Worm (Caenorhabditis elegans): Measurements from ENCODE around the gene B0238.12.

B0238.12 gene

DNA sequence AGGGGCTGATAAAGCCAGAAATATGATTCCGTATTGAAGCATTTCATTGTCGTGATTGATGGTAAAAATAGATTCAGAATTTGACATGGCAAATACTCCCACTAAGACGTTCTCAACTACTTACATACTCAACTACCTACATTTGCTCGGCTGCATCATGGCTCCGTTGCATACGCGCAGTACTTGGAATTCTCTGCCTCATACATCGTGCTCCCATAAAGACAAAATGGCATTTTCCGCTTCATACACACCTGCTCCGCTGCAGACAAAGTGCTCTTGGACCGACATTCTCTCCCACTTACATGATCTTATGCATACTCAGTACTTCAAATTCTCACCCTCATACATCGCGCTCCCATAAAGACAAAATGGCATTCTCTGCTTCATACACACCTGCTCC, at the start of gene B0238.12, which contains the start of gene srt-69:
Gene B0238.12 (plus strand): TSS at position 264 of the 400 bp plus-strand sequence.
Gene srt-69 (minus strand): TSS at position 101 of the 400 bp plus-strand sequence.
- TF ChIP-seq unc-62 (GFP tag; optimal IDR thresholded peaks at IDR 0.05) = no peak

DNA sequence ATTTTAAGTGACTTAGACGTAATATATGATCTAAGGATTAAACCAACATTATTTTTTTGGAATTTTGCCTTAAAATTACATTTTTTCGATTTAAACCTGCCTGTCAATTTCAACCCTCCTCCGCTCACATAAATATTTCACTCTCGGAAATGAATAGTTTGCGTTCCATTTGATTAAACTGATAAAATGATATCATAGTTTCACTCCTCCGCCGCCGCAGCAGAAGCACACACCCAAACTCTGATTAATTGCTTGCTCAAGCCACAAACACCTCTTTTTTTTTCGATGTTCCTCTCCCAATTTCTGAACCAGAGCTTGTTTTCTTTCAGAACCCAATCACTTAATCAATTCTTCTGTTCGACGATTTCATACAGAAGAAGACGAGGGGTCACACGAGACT, 42.6 kb upstream of the B0238.12 start, which contains the start of gene Y49G5B.1:
Gene Y49G5B.1 (plus strand): TSS at position 324 of the 400 bp plus-strand sequence.
- TF ChIP-seq unc-62 (GFP tag; optimal IDR thresholded peaks at IDR 0.05) = no peak

DNA sequence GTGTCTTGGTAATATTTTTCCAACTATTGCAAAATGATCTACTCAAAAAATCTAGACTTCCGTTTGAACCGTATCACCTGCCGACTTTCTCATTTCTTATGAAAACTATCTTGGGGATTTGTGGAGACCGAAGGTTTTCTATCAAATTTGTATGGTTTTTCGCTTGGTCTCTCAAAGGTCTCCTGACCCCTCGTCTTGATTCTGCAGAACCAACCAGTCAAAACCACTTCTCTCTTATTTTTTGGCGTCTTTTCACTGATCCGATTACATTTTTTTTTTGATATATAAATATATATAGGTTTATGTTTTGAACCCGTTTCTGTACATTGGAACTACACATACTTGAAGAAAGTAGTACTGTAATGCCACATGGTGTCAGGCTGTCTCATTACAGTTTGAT, 40.0 kb upstream of the B0238.12 start:
- no peak for TF ChIP-seq unc-62 (GFP tag; optimal IDR thresholded peaks at IDR 0.05)

DNA sequence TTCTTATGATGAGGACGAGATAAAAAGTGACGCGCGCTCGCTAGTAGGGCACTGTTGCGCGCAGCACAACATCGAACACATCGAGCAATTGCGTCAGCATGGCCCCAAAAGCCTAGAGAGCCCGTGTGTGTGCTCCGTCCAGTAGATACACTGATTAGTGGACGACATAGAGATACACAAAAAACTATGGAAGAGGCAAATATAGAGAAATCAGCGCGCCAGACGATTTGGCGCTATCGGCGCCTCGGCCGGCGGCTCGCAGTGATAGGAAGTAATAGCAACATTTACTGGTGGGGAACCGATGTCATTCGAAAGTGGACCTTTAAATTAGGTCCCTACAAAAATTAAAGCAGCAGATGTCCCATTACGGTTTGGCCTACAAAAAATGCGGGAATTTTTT, 37.1 kb upstream of the B0238.12 start:
- no peak for TF ChIP-seq unc-62 (GFP tag; optimal IDR thresholded peaks at IDR 0.05)

DNA sequence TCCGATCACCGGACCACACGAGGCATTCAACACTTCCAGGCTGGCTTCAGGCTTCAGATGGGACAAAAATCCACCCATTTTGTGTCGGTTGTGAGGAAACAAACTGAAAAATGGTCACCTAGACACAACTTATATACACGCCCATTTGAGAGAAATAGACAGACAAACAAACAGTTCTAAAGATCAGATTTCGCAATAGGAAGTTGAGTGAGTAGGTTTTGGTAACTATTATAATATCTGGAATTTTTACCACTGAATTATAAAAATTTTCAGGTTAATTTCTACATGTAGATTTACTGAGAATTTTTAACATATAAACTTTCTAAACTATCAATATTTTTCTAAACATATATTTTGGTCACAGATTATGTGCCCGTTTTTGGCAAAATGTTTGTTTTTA, 31.9 kb upstream of the B0238.12 start, which contains the start of gene cest-32:
Gene cest-32 (minus strand): TSS at position 115 of the 400 bp plus-strand sequence.
- no peak for TF ChIP-seq unc-62 (GFP tag; optimal IDR thresholded peaks at IDR 0.05)

DNA sequence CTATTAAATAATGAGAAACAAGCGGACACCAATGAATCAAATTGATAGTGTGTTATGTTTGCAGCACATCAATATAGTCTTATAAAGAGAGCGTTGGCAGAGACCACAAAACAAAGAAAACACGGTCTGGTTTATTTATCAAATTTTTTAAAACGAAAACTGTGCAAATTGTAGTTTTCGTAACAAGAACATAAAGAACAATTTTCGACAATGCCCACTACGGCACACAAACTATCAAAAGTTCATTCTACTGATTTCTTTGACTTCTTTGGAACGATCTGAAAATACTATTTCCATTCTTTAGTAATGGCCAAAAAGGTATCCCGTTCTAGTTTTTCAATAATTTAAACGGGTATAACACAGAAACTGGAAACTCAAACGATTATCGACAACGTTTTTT, 28.5 kb upstream of the B0238.12 start, which contains the start of gene cest-35.2:
Gene cest-35.2 (minus strand): TSS at position 101 of the 400 bp plus-strand sequence.
- TF ChIP-seq unc-62 (GFP tag; optimal IDR thresholded peaks at IDR 0.05) = no peak

DNA sequence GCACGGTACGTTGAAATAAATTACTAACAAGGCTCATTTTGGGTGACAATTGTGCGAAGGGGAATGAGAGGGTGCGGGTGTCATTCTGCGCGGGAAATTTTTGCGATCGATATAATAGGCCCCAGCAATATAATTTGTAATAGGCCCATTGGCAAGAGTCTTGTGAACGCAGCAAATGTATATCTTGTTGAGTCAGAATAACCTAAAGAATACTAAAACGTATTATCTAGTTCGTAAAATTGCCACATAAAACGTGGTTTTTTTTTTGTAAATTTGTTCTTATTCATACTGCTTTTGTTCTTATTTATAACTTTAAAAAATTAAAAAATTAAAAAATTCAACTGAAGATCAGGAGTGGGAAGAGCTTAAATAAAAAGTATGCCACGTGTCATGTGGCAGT, 26.2 kb upstream of the B0238.12 start, which contains the start of gene C52A10.3:
Gene C52A10.3 (minus strand): TSS at position 101 of the 400 bp plus-strand sequence.
- TF ChIP-seq unc-62 (GFP tag; optimal IDR thresholded peaks at IDR 0.05) = no peak

DNA sequence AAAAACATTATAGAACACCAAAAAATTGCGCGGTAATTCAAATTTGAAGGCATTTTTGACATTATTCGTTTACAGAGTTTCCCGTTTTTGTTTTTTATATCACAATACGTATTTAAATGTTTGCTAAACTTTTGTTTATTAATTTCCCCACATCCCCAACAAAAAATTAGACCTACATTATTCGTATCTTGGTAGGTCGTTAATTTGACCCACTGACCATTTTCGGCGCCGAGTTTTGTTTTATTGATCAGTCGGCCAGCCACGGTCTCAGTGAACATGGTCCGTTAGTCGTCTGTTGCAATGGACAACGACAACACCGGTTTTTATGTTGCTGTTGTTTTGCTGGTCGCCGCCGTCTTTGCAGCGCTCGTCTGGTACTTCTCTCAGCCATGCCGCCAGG, 25.7 kb upstream of the B0238.12 start, which contains the start of gene B0238.15:
Gene B0238.15 (plus strand): TSS at position 301 of the 400 bp plus-strand sequence.
- no peak for TF ChIP-seq unc-62 (GFP tag; optimal IDR thresholded peaks at IDR 0.05)

DNA sequence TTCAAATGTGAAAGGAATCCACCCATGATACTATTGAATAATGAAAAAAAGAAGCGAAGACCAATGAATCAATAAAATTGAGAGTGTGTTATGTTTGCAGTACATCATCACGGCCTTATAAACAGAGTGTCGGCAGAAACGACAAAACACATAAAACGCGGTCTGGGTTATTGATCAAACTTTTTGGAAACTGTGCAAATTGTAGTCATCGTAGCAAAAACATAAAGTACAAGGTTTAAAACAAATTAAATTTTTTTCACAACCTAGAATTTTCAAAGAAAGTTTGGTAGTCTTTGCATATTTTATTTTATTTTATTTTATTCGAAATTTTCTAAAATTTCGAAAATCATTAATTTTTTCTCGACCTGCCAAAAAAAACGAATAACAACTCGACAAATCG, 22.6 kb upstream of the B0238.12 start, which contains the start of gene cest-35.1:
Gene cest-35.1 (minus strand): TSS at position 101 of the 400 bp plus-strand sequence.
- no peak for TF ChIP-seq unc-62 (GFP tag; optimal IDR thresholded peaks at IDR 0.05)

DNA sequence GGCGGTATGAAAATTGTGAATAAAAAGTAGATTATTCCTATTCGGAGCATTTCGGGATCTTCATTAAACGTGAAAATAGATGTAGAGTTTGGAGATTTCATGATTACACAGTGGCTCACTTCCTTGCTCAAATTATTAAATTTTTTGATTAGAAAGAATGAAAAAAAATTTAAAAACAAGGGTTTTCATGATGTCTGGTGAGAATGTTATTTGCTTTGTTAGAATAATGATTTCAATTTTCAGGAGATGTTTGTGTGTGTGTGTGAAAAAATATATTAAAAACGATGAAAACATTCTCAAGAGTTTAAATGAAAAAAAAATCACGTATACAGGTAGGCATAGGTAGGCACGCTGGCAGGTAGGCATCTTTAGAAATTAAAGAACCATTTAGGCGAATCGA, 13.6 kb upstream of the B0238.12 start, which contains the start of gene srt-68:
Gene srt-68 (minus strand): TSS at position 101 of the 400 bp plus-strand sequence.
- TF ChIP-seq unc-62 (GFP tag; optimal IDR thresholded peaks at IDR 0.05) = no peak

DNA sequence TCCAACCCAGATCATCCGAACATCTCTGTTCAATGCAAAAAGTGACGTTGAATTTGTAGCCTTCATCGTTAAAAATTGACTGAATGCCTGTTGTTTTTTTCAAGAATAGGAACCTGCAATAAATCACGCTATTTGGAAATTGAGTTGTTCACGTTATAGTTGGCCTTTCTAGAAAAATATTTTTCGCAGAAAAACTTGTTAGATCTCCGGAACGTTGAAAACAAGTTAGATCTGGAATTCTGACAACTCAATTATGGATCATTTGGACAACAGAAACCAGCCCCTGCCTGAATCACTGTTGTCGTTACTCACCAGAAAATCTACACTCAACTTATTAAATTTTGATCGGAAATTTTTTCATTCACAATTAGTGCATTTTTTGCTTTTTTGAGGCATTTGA, 8.3 kb upstream of the B0238.12 start, which contains the start of gene srt-67:
Gene srt-67 (minus strand): TSS at position 101 of the 400 bp plus-strand sequence.
- TF ChIP-seq unc-62 (GFP tag; optimal IDR thresholded peaks at IDR 0.05) = no peak

DNA sequence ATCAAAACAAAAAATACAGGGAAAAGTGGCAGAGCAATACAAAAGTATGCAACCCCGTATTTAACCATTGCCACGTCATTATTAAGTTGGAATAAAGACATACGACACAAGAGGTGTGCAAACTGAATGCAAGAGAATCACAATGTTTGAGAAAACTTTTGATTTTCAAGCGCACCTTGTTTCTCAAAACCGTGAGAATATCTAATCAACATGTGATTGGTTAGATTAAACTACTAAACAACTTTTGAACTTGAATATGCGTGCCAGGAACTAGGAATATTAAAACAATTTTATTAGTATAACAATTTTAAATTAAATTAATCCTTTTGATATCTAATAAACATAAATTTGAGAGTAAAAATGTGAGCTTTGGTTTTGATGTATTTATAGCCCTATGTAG, 6.2 kb upstream of the B0238.12 start, which contains the start of gene srt-70:
Gene srt-70 (minus strand): TSS at position 101 of the 400 bp plus-strand sequence.
- TF ChIP-seq unc-62 (GFP tag; optimal IDR thresholded peaks at IDR 0.05) = no peak

DNA sequence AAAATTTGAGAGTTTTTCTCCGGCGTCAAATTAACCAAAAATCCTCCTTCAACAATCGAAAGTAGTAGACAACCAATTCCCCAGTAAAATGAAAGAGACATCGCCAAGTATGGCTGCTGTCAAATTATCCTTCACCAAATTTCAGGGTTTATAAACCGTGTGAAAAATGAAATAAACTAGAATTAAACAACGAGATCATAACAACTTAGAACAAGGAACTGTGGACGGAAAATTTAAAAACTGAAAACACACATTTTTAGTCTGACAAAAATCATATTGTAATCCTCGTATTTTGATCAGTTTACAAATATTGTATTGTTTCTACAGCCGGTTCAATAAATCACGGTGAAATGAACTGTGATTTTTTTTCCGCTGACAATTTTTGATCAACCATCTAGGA, 2.6 kb upstream of the B0238.12 start, which contains the start of gene cest-30:
Gene cest-30 (minus strand): TSS at position 101 of the 400 bp plus-strand sequence.
- TF ChIP-seq unc-62 (GFP tag; optimal IDR thresholded peaks at IDR 0.05) = no peak

DNA sequence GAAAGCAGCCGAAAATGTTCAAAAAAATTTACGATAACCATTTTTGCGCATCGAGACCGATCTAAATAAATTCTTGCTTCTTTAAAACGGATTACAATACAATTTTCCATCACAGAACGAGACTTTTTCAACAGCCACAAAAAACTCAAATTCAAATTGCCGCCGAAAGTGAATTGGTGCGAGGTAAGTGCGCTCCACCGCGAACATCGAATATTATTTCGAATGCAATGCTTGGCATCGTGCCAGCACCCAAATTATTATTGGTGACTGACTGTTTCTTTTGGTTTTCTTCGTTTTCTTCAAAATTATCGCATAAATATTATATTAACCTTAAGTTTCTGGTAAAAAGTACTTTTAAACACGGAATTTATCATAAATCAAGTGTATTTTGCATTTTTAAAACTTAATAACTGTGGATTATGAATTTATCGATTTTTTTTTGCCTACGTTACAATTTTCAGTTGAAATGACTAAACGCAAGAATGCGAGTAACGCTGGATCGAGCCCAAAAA, 3.4 kb downstream of the B0238.12 start, which contains the start of gene penr-1:
Gene penr-1 (plus strand): TSS at position 462 of the 512 bp plus-strand sequence.
- TF ChIP-seq unc-62 (GFP tag; optimal IDR thresholded peaks at IDR 0.05) = no peak

DNA sequence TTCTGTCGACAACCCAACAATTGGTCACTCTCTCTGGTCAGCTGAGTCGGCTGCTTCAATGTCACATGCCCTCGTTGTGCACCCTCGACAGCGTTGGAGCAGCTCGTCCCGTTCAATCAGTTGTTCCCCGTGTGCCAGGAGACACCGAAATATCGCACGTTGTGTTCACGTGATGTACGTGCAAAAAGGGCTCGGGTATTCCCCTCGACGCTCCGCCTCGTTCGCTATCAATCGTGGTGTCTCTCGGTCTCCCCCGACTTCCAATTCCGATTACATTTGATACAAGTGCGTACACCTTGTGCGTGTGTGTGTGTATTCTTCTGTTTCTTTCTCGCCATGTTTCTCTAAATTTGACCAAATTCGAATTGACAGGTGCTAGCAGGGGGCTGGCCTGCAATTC, 5.8 kb downstream of the B0238.12 start:
- no peak for TF ChIP-seq unc-62 (GFP tag; optimal IDR thresholded peaks at IDR 0.05)

DNA sequence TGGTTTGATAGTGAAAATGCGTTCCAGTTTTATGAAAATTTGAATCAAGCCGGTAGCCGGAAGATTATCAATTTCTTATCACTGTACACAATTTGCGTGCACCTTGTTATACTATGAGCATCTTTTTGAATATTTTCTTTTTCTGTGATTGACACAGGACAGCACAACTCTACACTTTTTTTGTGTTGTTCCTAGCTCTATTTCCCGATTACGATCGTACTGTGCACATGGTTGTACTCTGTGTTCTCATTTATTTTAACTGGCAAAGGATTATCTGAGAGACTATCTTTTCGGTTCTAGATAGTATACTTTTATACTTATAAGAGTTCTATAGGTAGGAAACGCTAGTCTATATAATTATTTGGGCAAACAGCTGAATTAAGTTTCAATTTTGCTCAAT, 6.4 kb downstream of the B0238.12 start:
- no peak for TF ChIP-seq unc-62 (GFP tag; optimal IDR thresholded peaks at IDR 0.05)

DNA sequence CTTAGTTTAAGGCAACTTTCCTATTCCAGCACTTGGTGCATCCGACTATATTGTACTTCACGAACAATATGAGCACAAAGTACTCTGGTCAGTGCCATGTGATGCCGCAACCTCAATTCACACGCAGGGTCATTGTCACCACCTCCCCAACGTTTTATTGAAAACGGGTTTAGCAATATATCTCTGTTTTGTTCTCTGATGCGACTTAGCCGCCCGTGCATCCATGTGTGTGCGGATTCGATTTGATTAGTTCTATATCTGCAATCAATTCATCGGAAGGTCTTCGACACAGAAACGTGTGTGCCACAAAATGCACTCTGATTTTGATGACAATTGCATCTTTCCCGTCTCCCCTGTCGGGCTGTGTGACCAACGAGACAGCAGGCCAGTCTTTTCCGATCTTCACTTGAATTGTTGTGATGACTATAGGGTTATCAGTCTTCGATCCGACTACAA, 7.0 kb downstream of the B0238.12 start:
- no peak for TF ChIP-seq unc-62 (GFP tag; optimal IDR thresholded peaks at IDR 0.05)

All from whole organism, dauer.